Fruit fly (Drosophila melanogaster) whole organism, embryonic: ENCODE results near the gene CG7182.

Experiments used
- CG10267 ChIP-seq: fragments of 200-800 bp; sonication (Bioruptor generic); optimal IDR thresholded peaks from 2 replicates; lab custom pipeline; 2018; ENCODE audit warnings: missing biosample characterization, mild to moderate bottlenecking, missing genetic modification characterization, moderate library complexity
- Jarid2 ChIP-seq: fragments of 200-800 bp; sonication (Bioruptor generic); optimal IDR thresholded peaks from 3 replicates; lab custom pipeline; 2017; ENCODE audit warnings: mild to moderate bottlenecking, missing biosample characterization, missing genetic modification reagents, missing genetic modification characterization

DNA sequence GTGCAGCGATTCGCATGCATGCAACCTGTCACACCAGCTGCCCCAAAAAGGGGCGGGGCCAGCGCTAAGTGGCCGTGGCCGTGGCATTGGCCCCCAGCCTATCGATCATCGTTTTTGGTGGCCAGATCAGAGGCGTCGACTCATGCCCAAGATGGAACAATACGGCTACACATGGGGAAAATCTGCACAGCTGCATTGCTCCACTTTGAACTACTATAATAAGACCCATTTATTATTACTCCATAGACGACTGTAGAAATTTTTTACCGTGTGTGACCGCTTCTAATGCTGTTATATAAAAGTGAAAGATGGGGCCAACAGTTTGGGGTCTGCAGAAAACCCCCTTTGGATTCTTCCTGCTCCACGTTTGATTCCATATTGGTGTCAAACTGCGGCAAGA lies 37.8 kb upstream of the CG7182 start:
- TF ChIP-seq CG10267 (tag; lab: Kevin White, UChicago) (no peak), Jarid2 (GFP tag; lab: Kevin White, UChicago) (no peak)
